Fruit fly (Drosophila melanogaster) whole organism, wandering third instar larva: ENCODE measurements around the gene CG10336.

Source experiments
- Abd-B ChIP-seq: fragments of >200 bp; optimal IDR thresholded peaks from 2 replicates; lab custom pipeline; 2017; ENCODE audit warnings: missing biosample characterization, missing genetic modification characterization
- CG32264 ChIP-seq: fragments of 200-800 bp; sonication (Bioruptor generic); optimal IDR thresholded peaks from 2 replicates; lab custom pipeline; 2016; ENCODE audit warnings: missing biosample characterization, missing genetic modification characterization
- CG9705 ChIP-seq: fragments of 200-800 bp; sonication (Bioruptor generic); optimal IDR thresholded peaks from 2 replicates; lab custom pipeline; 2018; ENCODE audit warnings: missing biosample characterization, mild to moderate bottlenecking, missing genetic modification characterization
- CrebA ChIP-seq: fragments of 200-800 bp; sonication (Bioruptor generic); optimal IDR thresholded peaks from 2 replicates; lab custom pipeline; 2016; ENCODE audit warnings: missing biosample characterization, mild to moderate bottlenecking, missing genetic modification characterization, borderline replicate concordance
- Dfd ChIP-seq: fragments of >200 bp; optimal IDR thresholded peaks from 2 replicates; lab custom pipeline; 2017; ENCODE audit warnings: missing biosample characterization, missing genetic modification characterization
- Dif ChIP-seq: fragments of 200-275, 200-300 bp; sonication (Bioruptor generic); optimal IDR thresholded peaks from 2 replicates; lab custom pipeline; 2018; ENCODE audit warnings: missing biosample characterization, missing genetic modification characterization; ENCODE audit not compliant: partially characterized antibody
- GATAd ChIP-seq: sonication (Bioruptor generic); optimal IDR thresholded peaks from 2 replicates; lab custom pipeline; 2016; ENCODE audit warnings: missing biosample characterization, missing genetic modification characterization
- HLH106 ChIP-seq: fragments of 200-800 bp; optimal IDR thresholded peaks from 3 replicates; lab custom pipeline; 2019; ENCODE audit warnings: missing biosample characterization, mild to moderate bottlenecking, missing genetic modification characterization, moderate library complexity
- Hnf4 ChIP-seq: fragments of 200-800 bp; sonication (Bioruptor generic); optimal IDR thresholded peaks from 2 replicates; lab custom pipeline; 2016; ENCODE audit warnings: missing biosample characterization, mild to moderate bottlenecking, missing genetic modification characterization
- Hr78 ChIP-seq: fragments of >200 bp; optimal IDR thresholded peaks from 2 replicates; lab custom pipeline; 2017; ENCODE audit warnings: missing biosample characterization, missing genetic modification characterization
- Hr83 ChIP-seq: fragments of 200-300 bp; sonication (Bioruptor generic); optimal IDR thresholded peaks from 2 replicates; lab custom pipeline; 2016; ENCODE audit warnings: missing biosample characterization, mild to moderate bottlenecking, missing genetic modification characterization, moderate library complexity; ENCODE audit not compliant: poor library complexity, severe bottlenecking
- Jra ChIP-seq: sonication (Bioruptor generic); optimal IDR thresholded peaks from 2 replicates; lab custom pipeline; 2016; ENCODE audit warnings: missing biosample characterization, missing genetic modification characterization
- Mio ChIP-seq: sonication (Bioruptor generic); optimal IDR thresholded peaks from 2 replicates; lab custom pipeline; 2016; ENCODE audit warnings: missing biosample characterization, missing genetic modification characterization
- Myc ChIP-seq: fragments of >200 bp; optimal IDR thresholded peaks from 2 replicates; lab custom pipeline; 2017
- N ChIP-seq: fragments of >200 bp; optimal IDR thresholded peaks from 2 replicates; lab custom pipeline; 2018; ENCODE audit warnings: missing biosample characterization, missing external identifiers, missing genetic modification characterization
- OdsH ChIP-seq: fragments of 200-800 bp; sonication (Bioruptor generic); optimal IDR thresholded peaks from 2 replicates; lab custom pipeline; 2016; ENCODE audit warnings: missing biosample characterization, mild to moderate bottlenecking, missing genetic modification characterization
- Rel ChIP-seq, 2 experiments: fragments of 200-800 bp; sonication (Bioruptor generic) in 1 of 2; optimal IDR thresholded peaks; 2 replicates in 1 of 2; 3 replicates in 1 of 2; lab custom pipeline; 2016 to 2019; ENCODE audit warnings: mild to moderate bottlenecking in 2 of 2, missing biosample characterization in 2 of 2, missing genetic modification characterization in 2 of 2, moderate library complexity in 1 of 2
- Sp1 ChIP-seq: fragments of 200-800 bp; sonication (Bioruptor generic); optimal IDR thresholded peaks from 3 replicates; lab custom pipeline; 2019; ENCODE audit warnings: missing biosample characterization, mild to moderate bottlenecking, missing genetic modification characterization, moderate library complexity
- Vsx2 ChIP-seq: fragments of 200-300, 225-300 bp; sonication (Bioruptor generic); optimal IDR thresholded peaks from 2 replicates; lab custom pipeline; 2018; ENCODE audit warnings: missing biosample characterization, missing genetic modification characterization; ENCODE audit not compliant: partially characterized antibody
- br ChIP-seq: fragments of 200-800 bp; sonication (Bioruptor generic); optimal IDR thresholded peaks from 2 replicates; lab custom pipeline; 2016; ENCODE audit warnings: missing biosample characterization, missing genetic modification characterization
- brk ChIP-seq: fragments of 200-800 bp; sonication (Bioruptor generic); optimal IDR thresholded peaks from 2 replicates; lab custom pipeline; 2016; ENCODE audit warnings: missing biosample characterization, mild to moderate bottlenecking, missing genetic modification characterization
- dl ChIP-seq, 2 experiments: fragments of 175-275, 200-275 bp in 1 of 2; fragments of 200-275 bp in 1 of 2; sonication (Bioruptor generic); optimal IDR thresholded peaks; lab custom pipeline; 2018; ENCODE audit warnings: mild to moderate bottlenecking in 2 of 2, missing biosample characterization in 2 of 2, missing genetic modification characterization in 2 of 2, moderate library complexity in 2 of 2; ENCODE audit not compliant: partially characterized antibody in 2 of 2, insufficient read depth in 1 of 2
- dmrt93B ChIP-seq: fragments of 200-800 bp; sonication (Bioruptor generic); optimal IDR thresholded peaks from 2 replicates; lab custom pipeline; 2018; ENCODE audit warnings: missing biosample characterization, mild to moderate bottlenecking, missing genetic modification characterization
- dsf ChIP-seq: sonication (Bioruptor generic); optimal IDR thresholded peaks from 2 replicates; lab custom pipeline; 2016; ENCODE audit warnings: missing biosample characterization, missing genetic modification characterization, borderline replicate concordance
- ey ChIP-seq: fragments of 200-800 bp; sonication (Bioruptor generic); optimal IDR thresholded peaks from 2 replicates; lab custom pipeline; 2016; ENCODE audit warnings: missing biosample characterization, missing genetic modification characterization
- foxo ChIP-seq, 2 experiments: fragments of 200-800 bp; sonication (Bioruptor generic); optimal IDR thresholded peaks; 2 replicates in 1 of 2; 3 replicates in 1 of 2; lab custom pipeline; 2016 to 2017; ENCODE audit warnings: missing biosample characterization in 2 of 2, missing genetic modification characterization in 2 of 2
- fru ChIP-seq: fragments of 200-800 bp; sonication (Bioruptor generic); optimal IDR thresholded peaks from 3 replicates; lab custom pipeline; 2016; ENCODE audit warnings: missing biosample characterization, mild to moderate bottlenecking, missing genetic modification characterization
- h ChIP-seq: fragments of 200-800 bp; sonication (Bioruptor generic); optimal IDR thresholded peaks from 3 replicates; lab custom pipeline; 2016; ENCODE audit warnings: missing biosample characterization, mild to moderate bottlenecking, missing genetic modification characterization
- jim ChIP-seq: fragments of 175-275, 200-325 bp; sonication (Bioruptor generic); optimal IDR thresholded peaks from 2 replicates; lab custom pipeline; 2016; ENCODE audit warnings: missing biosample characterization, mild to moderate bottlenecking, missing genetic modification characterization
- lola ChIP-seq: fragments of >200 bp; optimal IDR thresholded peaks from 2 replicates; lab custom pipeline; 2017; ENCODE audit warnings: missing biosample characterization, missing genetic modification characterization
- pan ChIP-seq: fragments of >200 bp; optimal IDR thresholded peaks from 2 replicates; lab custom pipeline; 2017
- psq ChIP-seq: fragments of 200-800 bp; sonication (Bioruptor generic); optimal IDR thresholded peaks from 3 replicates; lab custom pipeline; 2017; ENCODE audit warnings: missing biosample characterization, mild to moderate bottlenecking, missing genetic modification characterization, moderate library complexity
- rgr ChIP-seq: fragments of 200-800 bp; sonication (Bioruptor generic); optimal IDR thresholded peaks from 3 replicates; lab custom pipeline; 2016; ENCODE audit warnings: missing biosample characterization, mild to moderate bottlenecking, missing genetic modification characterization
- sage ChIP-seq: fragments of 200-800 bp; sonication (Bioruptor generic); optimal IDR thresholded peaks from 2 replicates; lab custom pipeline; 2016; ENCODE audit warnings: missing biosample characterization, mild to moderate bottlenecking, missing genetic modification characterization
- sv ChIP-seq: fragments of 200-800 bp; sonication (Bioruptor generic); optimal IDR thresholded peaks from 3 replicates; lab custom pipeline; 2016; ENCODE audit warnings: missing biosample characterization, missing genetic modification characterization
- tai ChIP-seq: sonication (Bioruptor generic); optimal IDR thresholded peaks from 2 replicates; lab custom pipeline; 2016; ENCODE audit warnings: missing biosample characterization, missing genetic modification characterization
- usp ChIP-seq: fragments of >200 bp; optimal IDR thresholded peaks from 2 replicates; lab custom pipeline; 2017; ENCODE audit warnings: missing biosample characterization, missing genetic modification characterization
- woc ChIP-seq: sonication (Bioruptor generic); optimal IDR thresholded peaks from 2 replicates; lab custom pipeline; 2016; ENCODE audit warnings: missing biosample characterization, mild to moderate bottlenecking, missing genetic modification characterization

CG10336 gene

DNA sequence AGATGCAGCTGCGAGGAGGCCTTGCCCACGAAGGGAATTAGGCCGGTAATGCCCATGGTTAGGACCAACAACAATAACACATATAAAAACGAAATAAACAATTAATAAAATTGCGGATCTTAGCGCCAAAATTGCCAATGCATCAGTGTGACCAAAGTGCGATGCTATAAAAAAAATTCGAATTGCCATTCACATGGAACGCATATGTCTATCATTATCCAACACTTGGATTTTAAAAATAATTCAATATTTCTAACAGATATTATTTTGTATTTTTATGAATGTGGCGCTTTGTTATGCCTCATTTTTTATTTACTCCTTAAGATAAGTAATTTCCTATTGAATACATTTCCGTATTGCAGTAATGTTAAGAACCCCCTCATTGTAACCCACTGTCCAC is 7.4 kb upstream of the CG10336 start, which contains the start of gene tos:
Gene tos, minus strand, starts transcription at position 173 of the 400 bp plus-strand sequence.
- TF ChIP-seq Hnf4 (GFP tag; lab: Kevin White, UChicago) (no peak), Rel (GFP tag; optimal IDR thresholded peaks at IDR 0.05; lab: Kevin White, UChicago) (no peak), Rel (tag; optimal IDR thresholded peaks at IDR 0.05; lab: Kevin White, UChicago) (peak; percentile 7), Mio (GFP tag; lab: Kevin White, UChicago) (no peak), Myc (lab: Kevin White, UChicago) (peak; percentile 14)

DNA sequence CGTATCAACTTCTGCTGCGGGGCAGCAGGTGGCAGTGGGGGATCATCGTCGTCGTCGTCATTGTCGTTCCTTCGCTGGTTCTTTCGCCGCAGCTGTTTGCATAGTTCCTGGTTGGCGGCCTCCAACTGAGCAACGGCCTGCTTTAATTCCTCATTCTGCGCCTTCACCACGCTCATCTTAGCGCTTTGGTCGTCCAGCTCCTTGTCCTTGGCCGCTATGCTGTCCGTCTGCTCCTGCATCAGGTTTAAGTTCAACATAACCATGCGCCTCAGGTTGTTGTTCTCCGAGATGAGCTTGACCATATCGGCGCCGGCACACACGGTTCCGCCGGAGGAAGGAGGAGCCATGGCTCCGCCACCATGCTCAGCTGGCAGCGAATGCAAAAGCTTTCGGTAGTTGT is 1.5 kb upstream of the CG10336 start:
- TF ChIP-seq CG9705 (GFP tag; lab: Kevin White, UChicago) (no peak), CrebA (GFP tag; lab: Kevin White, UChicago) (no peak), dmrt93B (no peak), Dfd (GFP tag; lab: Kevin White, UChicago) (no peak), Rel (GFP tag; optimal IDR thresholded peaks at IDR 0.05; lab: Kevin White, UChicago) (no peak), Rel (tag; optimal IDR thresholded peaks at IDR 0.05; lab: Kevin White, UChicago) (no peak), ey (no peak), sv (GFP tag; lab: Kevin White, UChicago) (no peak), fru (GFP tag; lab: Kevin White, UChicago) (no peak), Dif (no peak), h (no peak), Jra (GFP tag; lab: Kevin White, UChicago) (no peak), Hr83 (GFP tag; lab: Kevin White, UChicago) (no peak), br (GFP tag; lab: Kevin White, UChicago) (no peak), CG32264 (GFP tag; lab: Kevin White, UChicago) (no peak)

DNA sequence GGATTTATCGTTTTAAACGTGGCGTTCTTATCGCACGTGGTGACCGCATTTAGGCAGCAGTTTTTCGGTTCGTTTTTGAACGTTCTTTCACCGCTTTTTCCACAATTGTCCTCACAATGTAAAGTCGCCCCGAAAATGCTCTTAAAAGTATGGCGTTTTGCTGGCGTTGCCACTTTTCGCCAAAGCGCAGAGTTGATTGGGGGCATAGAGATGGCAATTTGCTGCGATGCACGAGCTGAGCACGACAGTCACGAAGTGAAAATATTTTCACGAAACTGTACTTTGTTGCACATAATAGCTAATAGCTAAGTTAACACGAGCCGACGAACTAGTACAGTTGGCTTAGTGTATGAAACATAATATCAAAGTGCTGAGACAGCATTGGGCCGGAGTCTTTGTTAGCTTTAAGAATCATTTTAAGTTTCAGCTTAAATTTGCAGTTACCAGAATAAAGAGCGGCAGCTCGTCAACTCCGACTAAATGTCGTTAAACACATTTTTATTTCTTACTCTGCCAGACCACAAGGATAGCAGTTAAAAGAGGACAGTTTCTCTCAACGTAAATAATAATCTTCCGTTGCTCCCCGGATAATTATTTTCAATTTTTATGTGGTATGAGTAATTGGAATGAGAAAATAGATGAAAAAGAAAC is 557 bp upstream of the CG10336 start, which contains the start of gene msl-1:
Gene msl-1, minus strand, starts transcription at position 155 of the 651 bp plus-strand sequence.
- no peak for TF ChIP-seq dmrt93B
- TF ChIP-seq HLH106 (tag; lab: Kevin White, UChicago), result peak; percentile 20
- TF ChIP-seq psq (GFP tag; lab: Kevin White, UChicago), result no peak
- no peak for TF ChIP-seq sv (GFP tag; lab: Kevin White, UChicago)
- no peak for TF ChIP-seq dsf (GFP tag; lab: Kevin White, UChicago)
- no peak for TF ChIP-seq dl (GFP tag; optimal IDR thresholded peaks at IDR 0.05; lab: Kevin White, UChicago; ENCODE audit: insufficient read depth in 1 of 2, partially characterized antibody in 2 of 2)
- no peak for TF ChIP-seq GATAd (GFP tag; lab: Kevin White, UChicago)
- TF ChIP-seq CrebA (GFP tag; lab: Kevin White, UChicago), result no peak
- TF ChIP-seq Vsx2, result no peak
- peak; percentile 67 for TF ChIP-seq Myc (lab: Kevin White, UChicago)
- TF ChIP-seq Rel (GFP tag; optimal IDR thresholded peaks at IDR 0.05; lab: Kevin White, UChicago), result no peak
- peak; percentile 56 for TF ChIP-seq Rel (tag; optimal IDR thresholded peaks at IDR 0.05; lab: Kevin White, UChicago)
- TF ChIP-seq Hnf4 (GFP tag; lab: Kevin White, UChicago), result no peak
- TF ChIP-seq Mio (GFP tag; lab: Kevin White, UChicago), result no peak
- TF ChIP-seq CG9705 (GFP tag; lab: Kevin White, UChicago), result peak; percentile 20
- no peak for TF ChIP-seq N (GFP tag; lab: Kevin White, UChicago)
- TF ChIP-seq fru (GFP tag; lab: Kevin White, UChicago), result no peak
- peak; percentile 92 for TF ChIP-seq woc (GFP tag; lab: Kevin White, UChicago)
- TF ChIP-seq foxo (GFP tag; optimal IDR thresholded peaks at IDR 0.05; lab: Kevin White, UChicago), result peak in 1 of 2 experiments; percentile 56
- TF ChIP-seq Dif, result no peak
- TF ChIP-seq brk (GFP tag; lab: Kevin White, UChicago), result no peak
- no peak for TF ChIP-seq br (GFP tag; lab: Kevin White, UChicago)
- no peak for TF ChIP-seq OdsH (GFP tag; lab: Kevin White, UChicago)
- no peak for TF ChIP-seq sage (GFP tag; lab: Kevin White, UChicago)
- no peak for TF ChIP-seq h
- no peak for TF ChIP-seq rgr (GFP tag; lab: Kevin White, UChicago)
- no peak for TF ChIP-seq CG32264 (GFP tag; lab: Kevin White, UChicago)
- peak; percentile 3 for TF ChIP-seq Sp1
- TF ChIP-seq jim, result peak; percentile 56
- TF ChIP-seq usp (GFP tag; lab: Kevin White, UChicago), result no peak
- no peak for TF ChIP-seq pan (lab: Kevin White, UChicago)
- TF ChIP-seq ey, result no peak
- TF ChIP-seq Hr83 (GFP tag; lab: Kevin White, UChicago), result peak; percentile 85
- no peak for TF ChIP-seq lola
- TF ChIP-seq Hr78 (GFP tag; lab: Kevin White, UChicago), result no peak
- TF ChIP-seq Dfd (GFP tag; lab: Kevin White, UChicago), result no peak
- TF ChIP-seq Jra (GFP tag; lab: Kevin White, UChicago), result peak; percentile 10
- no peak for TF ChIP-seq tai (GFP tag; lab: Kevin White, UChicago)
- no peak for TF ChIP-seq Abd-B (GFP tag; lab: Kevin White, UChicago)
- TF ChIP-seq, all 38 proteins: peak for 10
